Worm (Caenorhabditis elegans) whole organism, L2 larva: ENCODE data around the gene C06G3.3.
A peak's percentile ranks its signal among the peaks of the same experiment; 100 is the strongest.

ENCODE experiments used
- C34F6.9 ChIP-seq: fragments of 150-350 bp; optimal IDR thresholded peaks from 2 replicates; lab custom pipeline; 2014; ENCODE audit warnings: missing biosample characterization, missing genetic modification characterization
- R02D3.7 ChIP-seq: fragments of 150-350 bp; optimal IDR thresholded peaks from 2 replicates; lab custom pipeline; 2014; ENCODE audit warnings: missing biosample characterization, missing genetic modification characterization
- Y55F3AM.14 ChIP-seq: fragments of 200-800 bp; sonication (Bioruptor generic); optimal IDR thresholded peaks from 2 replicates; lab custom pipeline; 2018; ENCODE audit warnings: mild to moderate bottlenecking, missing genetic modification characterization, missing compliant biosample characterization
- ZK546.5 ChIP-seq: sonication (generic microtip); optimal IDR thresholded peaks from 2 replicates; lab custom pipeline; 2017; ENCODE audit warnings: missing biosample characterization, missing genetic modification characterization
- aly-2 ChIP-seq: fragments of 150-350 bp; optimal IDR thresholded peaks from 2 replicates; lab custom pipeline; 2014; ENCODE audit warnings: missing biosample characterization, missing genetic modification characterization
- ama-1 ChIP-seq: fragments of 150-350 bp; optimal IDR thresholded peaks from 2 replicates; lab custom pipeline; 2018; ENCODE audit warnings: inconsistent platforms
- blmp-1 ChIP-seq: sonication (generic microtip); optimal IDR thresholded peaks from 2 replicates; lab custom pipeline; 2017; ENCODE audit warnings: missing genetic modification characterization, mild to moderate bottlenecking, missing compliant biosample characterization, antibody characterized with exemption, moderate library complexity; ENCODE audit not compliant: insufficient read depth
- ceh-16 ChIP-seq: fragments of 150-350 bp; optimal IDR thresholded peaks from 2 replicates; lab custom pipeline; 2014; ENCODE audit warnings: missing biosample characterization, missing genetic modification characterization
- ceh-82 ChIP-seq: fragments of 150-350 bp; optimal IDR thresholded peaks from 2 replicates; lab custom pipeline; 2014; ENCODE audit warnings: missing biosample characterization, missing genetic modification characterization
- crh-2 ChIP-seq: sonication (generic microtip); optimal IDR thresholded peaks from 2 replicates; lab custom pipeline; 2017; ENCODE audit warnings: missing biosample characterization, missing genetic modification characterization
- dmd-4 ChIP-seq: sonication (generic microtip); optimal IDR thresholded peaks from 2 replicates; lab custom pipeline; 2017; ENCODE audit warnings: missing biosample characterization, missing genetic modification characterization
- egl-27 ChIP-seq: sonication (generic microtip); optimal IDR thresholded peaks from 3 replicates; lab custom pipeline; 2017; ENCODE audit warnings: missing biosample characterization, missing genetic modification reagents, missing genetic modification characterization
- elt-1 ChIP-seq: fragments of 150-350 bp; optimal IDR thresholded peaks from 2 replicates; lab custom pipeline; 2014; ENCODE audit warnings: missing biosample characterization, missing genetic modification characterization
- elt-3 ChIP-seq: sonication (generic microtip); optimal IDR thresholded peaks from 2 replicates; lab custom pipeline; 2017; ENCODE audit warnings: missing biosample characterization, missing genetic modification characterization
- fos-1 ChIP-seq: fragments of 150-350 bp; optimal IDR thresholded peaks from 2 replicates; lab custom pipeline; 2014; ENCODE audit warnings: missing biosample characterization, missing genetic modification characterization
- gmeb-1 ChIP-seq: fragments of 150-350 bp; optimal IDR thresholded peaks from 2 replicates; lab custom pipeline; 2014; ENCODE audit warnings: missing biosample characterization, missing genetic modification characterization
- lin-11 ChIP-seq: fragments of 150-350 bp; sonication (generic microtip); optimal IDR thresholded peaks from 2 replicates; lab custom pipeline; 2014; ENCODE audit warnings: missing biosample characterization, missing genetic modification characterization, inconsistent platforms, mixed read lengths
- lin-13 ChIP-seq: fragments of 150-350 bp; optimal IDR thresholded peaks from 2 replicates; lab custom pipeline; 2014; ENCODE audit warnings: missing biosample characterization, missing genetic modification reagents, missing genetic modification characterization
- lin-39 ChIP-seq: fragments of 150-350 bp; optimal IDR thresholded peaks from 2 replicates; lab custom pipeline; 2014; ENCODE audit warnings: missing biosample characterization, missing genetic modification reagents, missing genetic modification characterization
- lsy-2 ChIP-seq, 2 experiments: fragments of 150-350 bp in 1 of 2; sonication (generic microtip) in 1 of 2; optimal IDR thresholded peaks; 2 replicates each; lab custom pipeline; 2014 to 2017; ENCODE audit warnings: missing biosample characterization in 2 of 2, missing genetic modification characterization in 2 of 2
- mab-5 ChIP-seq: fragments of 150-350 bp; optimal IDR thresholded peaks from 2 replicates; lab custom pipeline; 2014; ENCODE audit warnings: missing biosample characterization, missing genetic modification characterization
- mbf-1 ChIP-seq: sonication (generic microtip); optimal IDR thresholded peaks from 2 replicates; lab custom pipeline; 2017; ENCODE audit warnings: missing biosample characterization, missing genetic modification characterization
- mdl-1 ChIP-seq, 2 experiments: fragments of 150-350 bp in 1 of 2; sonication (generic microtip) in 1 of 2; optimal IDR thresholded peaks; 2 replicates each; lab custom pipeline; 2017; ENCODE audit warnings: missing biosample characterization in 2 of 2, missing genetic modification characterization in 2 of 2
- nhr-11 ChIP-seq: fragments of 150-350 bp; optimal IDR thresholded peaks from 2 replicates; lab custom pipeline; 2014; ENCODE audit warnings: missing biosample characterization, missing genetic modification characterization
- nhr-12 ChIP-seq: fragments of 150-350 bp; optimal IDR thresholded peaks from 2 replicates; lab custom pipeline; 2014; ENCODE audit warnings: missing biosample characterization, missing genetic modification characterization
- nhr-129 ChIP-seq: fragments of 150-350 bp; optimal IDR thresholded peaks from 2 replicates; lab custom pipeline; 2014; ENCODE audit warnings: missing biosample characterization, missing genetic modification characterization
- nhr-21 ChIP-seq: fragments of 150-350 bp; optimal IDR thresholded peaks from 2 replicates; lab custom pipeline; 2014; ENCODE audit warnings: missing biosample characterization, missing genetic modification characterization
- nhr-23 ChIP-seq: fragments of 150-350 bp; optimal IDR thresholded peaks from 2 replicates; lab custom pipeline; 2014; ENCODE audit warnings: missing biosample characterization, missing genetic modification reagents, missing genetic modification characterization
- nhr-237 ChIP-seq: fragments of 150-350 bp; optimal IDR thresholded peaks from 2 replicates; lab custom pipeline; 2014; ENCODE audit warnings: missing biosample characterization, missing genetic modification characterization
- nhr-25 ChIP-seq: fragments of 150-350 bp; sonication (generic microtip); optimal IDR thresholded peaks from 3 replicates; lab custom pipeline; 2014; ENCODE audit warnings: missing biosample characterization, missing genetic modification characterization
- nhr-6 ChIP-seq: fragments of 150-350 bp; optimal IDR thresholded peaks from 2 replicates; lab custom pipeline; 2014; ENCODE audit warnings: missing biosample characterization, missing genetic modification characterization
- nhr-77 ChIP-seq: fragments of 150-350 bp; optimal IDR thresholded peaks from 2 replicates; lab custom pipeline; 2014; ENCODE audit warnings: missing biosample characterization, missing genetic modification characterization
- peb-1 ChIP-seq: fragments of 150-350 bp; optimal IDR thresholded peaks from 2 replicates; lab custom pipeline; 2014; ENCODE audit warnings: missing biosample characterization, missing genetic modification characterization
- sem-4 ChIP-seq: fragments of 150-350 bp; optimal IDR thresholded peaks from 2 replicates; lab custom pipeline; 2014; ENCODE audit warnings: missing biosample characterization, missing genetic modification reagents, missing genetic modification characterization
- skn-1 ChIP-seq: sonication (generic microtip); optimal IDR thresholded peaks from 2 replicates; lab custom pipeline; 2017; ENCODE audit warnings: missing biosample characterization, missing genetic modification characterization
- sma-3 ChIP-seq: sonication (generic microtip); optimal IDR thresholded peaks from 2 replicates; lab custom pipeline; 2016; ENCODE audit warnings: missing genetic modification reagents, missing genetic modification characterization, missing compliant biosample characterization
- sma-9 ChIP-seq, 2 experiments: fragments of 150-350 bp in 1 of 2; sonication (generic microtip) in 1 of 2; optimal IDR thresholded peaks; 2 replicates each; lab custom pipeline; 2014 to 2016; ENCODE audit warnings: missing genetic modification characterization in 2 of 2, mild to moderate bottlenecking in 1 of 2, missing biosample characterization in 1 of 2, missing compliant biosample characterization in 1 of 2, missing genetic modification reagents in 1 of 2, moderate library complexity in 1 of 2
- unc-55 ChIP-seq: fragments of 150-350 bp; sonication (generic microtip); optimal IDR thresholded peaks from 3 replicates; lab custom pipeline; 2014; ENCODE audit warnings: missing biosample characterization, missing genetic modification reagents, missing genetic modification characterization
- unc-62 ChIP-seq: fragments of 150-350 bp; optimal IDR thresholded peaks from 2 replicates; lab custom pipeline; 2014; ENCODE audit warnings: missing biosample characterization, missing genetic modification reagents, missing genetic modification characterization
- zag-1 ChIP-seq: fragments of 150-350 bp; optimal IDR thresholded peaks from 2 replicates; lab custom pipeline; 2014; ENCODE audit warnings: missing biosample characterization, missing genetic modification characterization
- ztf-1 ChIP-seq: fragments of 200-800 bp; sonication (Bioruptor generic); conservative IDR thresholded peaks from 2 replicates; pipeline ENCODE4 v1.3.6; 2022; ENCODE audit warnings: missing genetic modification characterization, missing compliant biosample characterization
- ztf-11 ChIP-seq: sonication (generic microtip); optimal IDR thresholded peaks from 2 replicates; lab custom pipeline; 2017; ENCODE audit warnings: missing biosample characterization, missing genetic modification characterization
- ztf-4 ChIP-seq: fragments of 150-350 bp; optimal IDR thresholded peaks from 2 replicates; lab custom pipeline; 2014; ENCODE audit warnings: missing biosample characterization, missing genetic modification characterization

C06G3.3 gene

ce11 chrIV:7039476-7040261 lies 3.7 kb downstream of the C06G3.3 start, which contains the start of the genes cogc-2 and klp-18 (continued):
- peak; percentile 31 for TF ChIP-seq skn-1 (tag; lab: Kevin White, UChicago)
- peak; percentile 97 for TF ChIP-seq unc-55 (GFP tag; lab: Kevin White, UChicago)
- peak; percentile 82 for TF ChIP-seq lin-13
- TF ChIP-seq dmd-4 (tag; lab: Kevin White, UChicago): no peak
- peak; percentile 90 for TF ChIP-seq lin-11
- TF ChIP-seq lin-39 (tag; lab: Kevin White, UChicago): no peak
- peak; percentile 70 to 91 for TF ChIP-seq lsy-2 (tag; optimal IDR thresholded peaks at IDR 0.05; lab: Kevin White, UChicago)
- TF ChIP-seq nhr-11 (tag; lab: Kevin White, UChicago): no peak
- no peak for TF ChIP-seq elt-1 (tag; lab: Kevin White, UChicago)
- peak; percentile 62 for TF ChIP-seq fos-1 (tag; lab: Kevin White, UChicago)
- peak; percentile 18 for TF ChIP-seq R02D3.7 (tag; lab: Kevin White, UChicago)
- TF ChIP-seq peb-1 (tag; lab: Kevin White, UChicago): no peak
- peak; percentile 96 for TF ChIP-seq gmeb-1
- no peak for TF ChIP-seq mbf-1 (tag; lab: Kevin White, UChicago)
- no peak for TF ChIP-seq ceh-82 (tag; lab: Kevin White, UChicago)
- TF ChIP-seq nhr-237 (tag; lab: Kevin White, UChicago): no peak
- TF ChIP-seq ztf-11 (tag; lab: Kevin White, UChicago): no peak
- TF ChIP-seq zag-1 (tag; lab: Kevin White, UChicago): peak; percentile 23
- peak; percentile 85 for TF ChIP-seq nhr-129 (tag; lab: Kevin White, UChicago)
- no peak for TF ChIP-seq ZK546.5 (tag; lab: Kevin White, UChicago)

DNA sequence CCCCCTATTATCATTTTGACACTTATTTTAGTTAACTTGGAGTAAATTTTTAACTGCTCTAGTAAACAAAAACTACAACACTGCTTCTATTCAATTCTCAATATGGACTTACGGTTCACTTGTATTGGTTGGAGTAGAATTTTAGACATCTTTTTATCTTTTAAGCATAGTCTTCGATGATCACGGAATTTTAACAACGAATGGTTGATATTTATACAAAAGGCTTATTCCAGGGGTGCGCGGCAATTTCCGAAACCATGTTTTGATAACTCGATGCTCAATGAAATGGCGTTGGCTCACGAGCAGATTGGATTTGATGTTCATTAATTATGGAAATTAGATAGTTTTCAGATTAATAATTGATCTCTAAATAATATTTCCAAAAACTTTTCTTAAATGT lies 7.5 kb downstream of the C06G3.3 start:
- TF ChIP-seq nhr-6 (tag; lab: Kevin White, UChicago) (no peak), lin-39 (tag; lab: Kevin White, UChicago) (no peak), ztf-11 (tag; lab: Kevin White, UChicago) (no peak)

DNA sequence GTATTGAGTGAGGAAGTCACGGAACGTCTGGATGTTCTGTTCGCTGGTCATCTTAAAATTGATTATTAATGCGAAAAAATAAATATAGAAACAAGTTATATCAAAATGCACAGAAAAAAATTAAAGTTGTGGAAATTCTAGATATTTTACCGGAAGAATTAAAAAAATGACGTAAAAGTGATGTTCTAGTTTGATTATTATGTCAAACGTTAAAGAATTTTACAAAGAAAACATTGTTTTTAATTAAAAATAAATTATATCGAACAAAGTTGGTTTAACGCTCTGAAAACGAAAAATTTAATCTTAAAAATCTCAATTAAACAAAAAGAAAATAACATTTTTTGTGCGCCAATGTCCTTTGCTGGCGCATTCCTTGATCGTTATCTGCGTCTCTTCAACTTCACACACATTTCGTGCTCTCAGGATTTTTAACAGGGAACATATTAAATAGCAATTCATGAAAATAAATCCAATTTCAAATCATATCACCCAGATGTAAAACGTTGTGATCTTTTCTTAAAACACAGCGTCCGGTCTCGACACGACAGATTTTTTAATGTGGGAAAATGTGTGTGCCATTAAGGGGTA lies 8.7 kb downstream of the C06G3.3 start, which contains the start of gene tin-9.1:
Gene tin-9.1, minus strand, starts transcription at position 51 of the 588 bp plus-strand sequence.
- TF ChIP-seq nhr-12 (no peak), ama-1 (lab: Kevin White, UChicago) (no peak), lsy-2 (tag; optimal IDR thresholded peaks at IDR 0.05; lab: Kevin White, UChicago) (peak; percentile 72 to 93), ceh-82 (tag; lab: Kevin White, UChicago) (no peak), unc-62 (GFP tag; lab: Kevin White, UChicago) (no peak), ztf-11 (tag; lab: Kevin White, UChicago) (no peak), nhr-11 (tag; lab: Kevin White, UChicago) (no peak), sem-4 (tag; lab: Kevin White, UChicago) (peak; percentile 70), sma-3 (GFP tag; lab: Kevin White, UChicago) (peak; percentile 57), lin-39 (tag; lab: Kevin White, UChicago) (no peak), elt-3 (tag; lab: Kevin White, UChicago) (no peak), Y55F3AM.14 (no peak), lin-11 (no peak), elt-1 (tag; lab: Kevin White, UChicago) (no peak), zag-1 (tag; lab: Kevin White, UChicago) (no peak), ztf-1 (GFP tag; lab: Robert Waterston, UW) (no peak), lin-13 (peak; percentile 59), ceh-16 (tag; lab: Kevin White, UChicago) (peak; percentile 11), mbf-1 (tag; lab: Kevin White, UChicago) (no peak), nhr-129 (tag; lab: Kevin White, UChicago) (peak; percentile 67), crh-2 (tag; lab: Kevin White, UChicago) (peak; percentile 88), sma-9 (GFP tag; optimal IDR thresholded peaks at IDR 0.05; lab: Kevin White, UChicago) (peak; percentile 89), sma-9 (tag; optimal IDR thresholded peaks at IDR 0.05; lab: Kevin White, UChicago) (no peak), unc-55 (GFP tag; lab: Kevin White, UChicago) (peak; percentile 83), gmeb-1 (peak; percentile 87), C34F6.9 (tag; lab: Kevin White, UChicago) (peak; percentile 96), nhr-25 (tag; lab: Kevin White, UChicago) (peak; percentile 69), dmd-4 (tag; lab: Kevin White, UChicago) (peak; percentile 9), aly-2 (no peak), fos-1 (tag; lab: Kevin White, UChicago) (peak; percentile 60), mab-5 (peak; percentile 38), nhr-23 (tag; lab: Kevin White, UChicago) (no peak), ztf-4 (tag; lab: Kevin White, UChicago) (peak; percentile 49), peb-1 (tag; lab: Kevin White, UChicago) (no peak), egl-27 (peak; percentile 24), blmp-1 (tag; lab: Kevin White, UChicago) (no peak), mdl-1 (tag; optimal IDR thresholded peaks at IDR 0.05; lab: Kevin White, UChicago) (no peak), R02D3.7 (tag; lab: Kevin White, UChicago) (peak; percentile 15), nhr-237 (tag; lab: Kevin White, UChicago) (no peak), nhr-21 (tag; lab: Kevin White, UChicago) (peak; percentile 53), nhr-77 (tag; lab: Kevin White, UChicago) (no peak), skn-1 (tag; lab: Kevin White, UChicago) (no peak)
